Fruit fly (Drosophila melanogaster): ENCODE measurements around the gene CG12607.

The CG12607 gene

DNA sequence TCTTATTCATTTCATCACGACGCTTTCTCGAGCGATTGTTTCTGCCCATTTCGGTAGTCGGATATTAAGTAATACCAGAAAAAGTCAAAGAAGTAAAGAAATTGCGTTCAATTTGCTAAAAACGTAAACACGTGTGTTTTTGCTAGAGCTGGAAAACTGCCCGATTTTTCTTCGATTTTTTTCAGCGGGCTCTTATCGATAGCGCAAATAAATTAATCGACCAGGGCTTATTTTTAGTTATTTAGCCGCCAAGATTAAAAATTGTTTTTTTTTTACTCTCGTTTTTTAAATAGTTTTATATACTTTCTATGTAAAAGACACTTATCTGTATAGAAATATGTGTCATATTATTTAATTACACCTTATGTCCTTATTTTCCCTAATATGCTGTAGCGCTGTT, 40.5 kb upstream of the CG12607 start, which contains the start of gene CG15019:
TSS of gene CG15019 (minus strand) at position 138 of the 400 bp plus-strand sequence.
- no peak for TF ChIP-seq ovo (GFP tag; optimal IDR thresholded peaks at IDR 0.05)
- peak; percentile 95 for TF ChIP-seq Mnt (GFP tag; optimal IDR thresholded peaks at IDR 0.05)

DNA sequence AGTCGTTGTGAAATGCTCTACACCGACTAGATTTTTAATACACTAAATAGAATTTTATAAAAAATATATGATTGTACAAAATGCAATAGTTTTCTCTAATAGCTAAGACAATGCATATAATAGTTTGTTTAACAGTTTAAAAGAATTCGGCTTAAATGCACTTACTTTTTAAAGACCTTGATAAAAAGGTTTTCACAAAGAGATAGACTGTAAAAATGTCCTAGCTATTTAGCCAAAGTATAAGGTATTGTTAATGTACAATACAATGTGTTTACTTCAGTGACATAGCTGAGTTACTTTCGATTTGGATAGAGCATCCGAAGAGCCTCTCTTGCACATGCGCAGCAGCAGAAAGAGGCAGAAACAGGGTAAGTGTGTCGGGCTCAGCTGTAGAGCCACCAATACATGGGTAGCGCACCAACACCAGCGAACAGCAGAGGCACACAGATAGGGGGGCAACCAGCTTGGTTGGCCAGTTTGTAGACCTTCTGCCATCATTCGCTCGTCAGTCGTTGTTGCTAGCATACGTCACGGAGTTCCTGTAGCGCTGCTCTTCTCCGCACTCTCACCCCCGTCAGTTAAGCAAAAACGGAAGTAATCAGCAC, 39.6 kb upstream of the CG12607 start, which contains the start of gene TP53INP:
TSS of gene TP53INP (plus strand) at position 291 of the 605 bp plus-strand sequence.
- no peak for TF ChIP-seq Hr96 (GFP tag; optimal IDR thresholded peaks at IDR 0.05)
- peak; percentile 52 for TF ChIP-seq bab1 (GFP tag; optimal IDR thresholded peaks at IDR 0.05)
- TF ChIP-seq CG11617 (GFP tag; optimal IDR thresholded peaks at IDR 0.05) = peak; percentile 74
- TF ChIP-seq CG12768 (GFP tag; optimal IDR thresholded peaks at IDR 0.05) = peak; percentile 63
- TF ChIP-seq toe (GFP tag; optimal IDR thresholded peaks at IDR 0.05) = peak; percentile 46
- TF ChIP-seq CG33017 (tag; optimal IDR thresholded peaks at IDR 0.05) = peak; percentile 65
- TF ChIP-seq Crg-1 (GFP tag; optimal IDR thresholded peaks at IDR 0.05) = peak; percentile 53
- TF ChIP-seq cnc (optimal IDR thresholded peaks at IDR 0.05) = no peak
- TF ChIP-seq CG14711 (tag; optimal IDR thresholded peaks at IDR 0.05) = peak; percentile 58
- TF ChIP-seq ovo (GFP tag; optimal IDR thresholded peaks at IDR 0.05) = no peak
- peak; percentile 88 for TF ChIP-seq kay (GFP tag; ENCODE audit: borderline replicate concordance)
- peak; percentile 63 for TF ChIP-seq CG7045 (GFP tag; optimal IDR thresholded peaks at IDR 0.05)
- TF ChIP-seq Clk (GFP tag; optimal IDR thresholded peaks at IDR 0.05) = peak; percentile 34
- TF ChIP-seq CG1620 (GFP tag; optimal IDR thresholded peaks at IDR 0.05) = no peak
- no peak for TF ChIP-seq cic (GFP tag; optimal IDR thresholded peaks at IDR 0.05)
- TF ChIP-seq pad (GFP tag; optimal IDR thresholded peaks at IDR 0.05) = peak; percentile 62
- peak; percentile 59 for TF ChIP-seq CG5204 (GFP tag; optimal IDR thresholded peaks at IDR 0.05)
- TF ChIP-seq Mnt (GFP tag; optimal IDR thresholded peaks at IDR 0.05) = peak; percentile 7
- peak; percentile 45 for TF ChIP-seq tj (GFP tag; optimal IDR thresholded peaks at IDR 0.05)
- TF ChIP-seq CG7101 (tag; optimal IDR thresholded peaks at IDR 0.05) = peak; percentile 65

DNA sequence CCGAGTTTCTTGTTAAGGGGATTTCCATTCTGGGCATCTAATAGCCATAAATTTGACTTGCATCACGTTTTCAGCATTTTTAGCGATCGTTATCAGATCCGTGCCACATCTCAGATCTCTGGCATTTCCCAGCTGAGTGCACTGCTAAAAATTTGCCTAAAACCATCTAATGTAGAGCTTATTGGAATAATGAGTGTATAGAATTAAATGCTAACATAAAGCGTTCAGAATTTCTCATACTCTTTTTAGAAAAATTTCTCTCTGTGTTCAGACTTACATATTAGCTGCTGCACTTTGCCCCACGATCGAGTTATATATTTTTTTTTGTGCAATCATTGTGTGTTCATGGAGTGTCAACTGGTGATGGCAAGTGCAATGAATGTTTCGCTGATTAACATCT, 38.6 kb upstream of the CG12607 start:
- TF ChIP-seq CG1620 (GFP tag; optimal IDR thresholded peaks at IDR 0.05) (no peak), CG14711 (tag; optimal IDR thresholded peaks at IDR 0.05) (peak; percentile 13), CG5204 (GFP tag; optimal IDR thresholded peaks at IDR 0.05) (peak; percentile 29)

DNA sequence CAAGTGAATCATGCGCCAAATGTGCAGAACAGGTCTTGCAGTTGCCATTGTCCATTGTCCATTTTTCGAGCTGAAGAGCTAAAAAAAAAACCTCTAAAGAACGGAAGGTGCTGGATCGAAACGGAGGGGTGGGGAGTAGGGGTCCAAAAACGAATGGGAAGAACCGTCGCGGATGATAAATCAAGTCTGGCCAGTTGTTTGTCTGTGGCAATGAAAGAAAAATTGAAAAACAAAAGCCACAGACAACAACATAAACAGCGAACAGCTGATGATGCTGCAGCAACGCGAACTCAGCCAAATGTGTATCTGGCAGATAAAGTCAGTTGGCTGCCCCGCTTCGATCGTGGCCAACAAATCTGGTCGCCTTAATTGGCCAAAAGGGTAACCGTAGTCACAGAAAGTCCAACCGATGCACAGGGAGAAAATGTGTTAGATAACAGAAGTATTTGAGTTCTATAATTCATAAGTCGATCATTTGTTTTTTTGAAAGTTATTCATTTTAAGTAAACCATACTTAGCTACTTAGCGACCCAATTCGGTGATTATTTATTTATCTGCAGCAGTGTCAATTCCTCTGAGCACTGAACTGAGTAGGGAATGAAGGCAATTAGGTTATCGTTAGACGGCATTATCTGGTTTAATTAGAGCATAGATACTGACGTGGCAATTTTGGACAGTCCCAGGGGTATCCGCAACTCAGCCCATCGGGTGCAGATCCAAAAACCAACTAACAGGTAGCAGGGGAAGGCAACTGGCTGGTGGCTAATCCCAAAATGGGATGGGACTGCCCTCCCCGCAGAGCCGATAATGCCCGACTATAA, 37.9 kb upstream of the CG12607 start:
- TF ChIP-seq CG7101 (tag; optimal IDR thresholded peaks at IDR 0.05) = no peak
- TF ChIP-seq CG7045 (GFP tag; optimal IDR thresholded peaks at IDR 0.05) = no peak
- TF ChIP-seq CG12768 (GFP tag; optimal IDR thresholded peaks at IDR 0.05) = no peak
- TF ChIP-seq CG5204 (GFP tag; optimal IDR thresholded peaks at IDR 0.05) = no peak
- TF ChIP-seq cnc (optimal IDR thresholded peaks at IDR 0.05) = no peak
- TF ChIP-seq CG33017 (tag; optimal IDR thresholded peaks at IDR 0.05) = no peak
- no peak for TF ChIP-seq toe (GFP tag; optimal IDR thresholded peaks at IDR 0.05)

DNA sequence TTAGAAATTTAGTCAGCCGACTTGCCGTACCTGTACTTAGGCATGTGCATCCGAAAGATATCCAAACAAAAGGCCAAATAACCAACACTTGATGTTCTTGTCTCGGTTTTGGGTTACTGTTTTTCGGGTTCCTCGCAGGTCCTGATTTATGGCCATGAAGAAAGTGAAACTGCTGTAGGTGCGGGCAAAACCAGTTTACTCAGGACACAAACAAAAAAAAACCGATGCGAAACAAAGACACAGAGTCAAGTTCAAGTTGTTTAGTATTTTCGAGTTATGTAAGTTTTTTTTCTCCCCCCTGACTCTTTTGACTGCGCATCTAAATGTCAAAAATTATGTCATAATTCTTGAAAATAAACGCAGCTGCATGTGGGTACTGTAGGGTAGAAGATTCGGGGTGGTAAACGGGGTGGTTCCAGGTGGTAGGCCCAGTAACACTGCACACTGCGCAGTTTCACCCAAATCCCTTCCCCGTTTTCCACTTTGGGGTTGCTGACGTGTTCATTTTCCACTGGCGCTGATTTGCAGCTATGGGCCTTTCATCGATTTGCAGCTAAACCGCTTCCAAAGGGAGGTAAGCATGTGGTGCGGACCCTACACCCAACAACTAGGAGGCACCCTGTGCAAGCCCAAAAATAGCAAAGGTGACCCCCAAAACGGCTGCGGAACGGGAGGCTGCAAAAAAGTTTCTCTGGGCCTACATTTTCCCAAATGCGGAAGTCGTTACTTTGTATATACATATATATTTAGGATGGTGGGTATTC, 37.1 kb upstream of the CG12607 start:
- TF ChIP-seq ovo (GFP tag; optimal IDR thresholded peaks at IDR 0.05) (no peak), CG7045 (GFP tag; optimal IDR thresholded peaks at IDR 0.05) (no peak), CG5204 (GFP tag; optimal IDR thresholded peaks at IDR 0.05) (no peak), bab1 (GFP tag; optimal IDR thresholded peaks at IDR 0.05) (no peak), CG1620 (GFP tag; optimal IDR thresholded peaks at IDR 0.05) (no peak), tj (GFP tag; optimal IDR thresholded peaks at IDR 0.05) (peak; percentile 81)

DNA sequence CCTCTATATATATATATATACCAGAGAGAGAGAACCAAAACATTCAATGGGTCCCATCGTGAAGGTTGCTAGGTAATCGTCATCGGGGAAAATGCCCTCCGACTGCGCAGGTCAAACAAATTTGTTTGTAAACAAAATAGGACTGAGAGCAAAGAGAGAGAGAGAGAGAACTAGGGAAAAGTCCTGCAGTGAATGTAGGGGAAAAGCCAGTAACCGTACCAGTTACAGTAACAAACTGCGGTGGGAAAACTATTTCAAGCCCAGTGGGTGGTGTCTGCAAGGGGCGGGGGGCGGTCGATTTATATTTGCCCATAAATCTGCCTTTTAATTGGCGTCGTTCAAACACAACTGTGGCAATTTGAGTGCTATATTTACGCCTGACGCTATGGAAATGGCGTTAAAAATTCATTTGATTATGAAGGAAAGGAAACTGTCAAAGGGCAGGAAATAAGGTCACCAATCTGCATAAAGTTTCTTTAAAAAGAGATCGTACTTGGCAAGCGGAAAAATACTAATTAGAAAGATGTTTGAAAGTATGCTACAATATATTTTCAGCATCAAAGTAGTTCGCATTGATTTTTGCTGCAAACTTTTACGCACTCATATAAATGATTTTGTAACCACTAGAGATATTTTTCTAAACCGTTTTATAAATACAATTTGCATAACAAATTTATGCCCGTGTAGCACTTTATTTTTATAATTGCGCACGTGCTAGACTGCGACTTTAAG, 36.3 kb upstream of the CG12607 start:
- TF ChIP-seq Clk (GFP tag; optimal IDR thresholded peaks at IDR 0.05) (no peak), toe (GFP tag; optimal IDR thresholded peaks at IDR 0.05) (no peak), CG5204 (GFP tag; optimal IDR thresholded peaks at IDR 0.05) (no peak), CG11617 (GFP tag; optimal IDR thresholded peaks at IDR 0.05) (no peak), CG7045 (GFP tag; optimal IDR thresholded peaks at IDR 0.05) (no peak), pad (GFP tag; optimal IDR thresholded peaks at IDR 0.05) (peak; percentile 82), Mnt (GFP tag; optimal IDR thresholded peaks at IDR 0.05) (peak; percentile 4), Hr96 (GFP tag; optimal IDR thresholded peaks at IDR 0.05) (no peak), ovo (GFP tag; optimal IDR thresholded peaks at IDR 0.05) (no peak), tj (GFP tag; optimal IDR thresholded peaks at IDR 0.05) (no peak), bab1 (GFP tag; optimal IDR thresholded peaks at IDR 0.05) (no peak), CG33017 (tag; optimal IDR thresholded peaks at IDR 0.05) (no peak), CG12768 (GFP tag; optimal IDR thresholded peaks at IDR 0.05) (no peak)

All from whole organism, adult.